Fruit fly (Drosophila melanogaster): ENCODE results near the gene RanGAP.

RanGAP gene

DNA sequence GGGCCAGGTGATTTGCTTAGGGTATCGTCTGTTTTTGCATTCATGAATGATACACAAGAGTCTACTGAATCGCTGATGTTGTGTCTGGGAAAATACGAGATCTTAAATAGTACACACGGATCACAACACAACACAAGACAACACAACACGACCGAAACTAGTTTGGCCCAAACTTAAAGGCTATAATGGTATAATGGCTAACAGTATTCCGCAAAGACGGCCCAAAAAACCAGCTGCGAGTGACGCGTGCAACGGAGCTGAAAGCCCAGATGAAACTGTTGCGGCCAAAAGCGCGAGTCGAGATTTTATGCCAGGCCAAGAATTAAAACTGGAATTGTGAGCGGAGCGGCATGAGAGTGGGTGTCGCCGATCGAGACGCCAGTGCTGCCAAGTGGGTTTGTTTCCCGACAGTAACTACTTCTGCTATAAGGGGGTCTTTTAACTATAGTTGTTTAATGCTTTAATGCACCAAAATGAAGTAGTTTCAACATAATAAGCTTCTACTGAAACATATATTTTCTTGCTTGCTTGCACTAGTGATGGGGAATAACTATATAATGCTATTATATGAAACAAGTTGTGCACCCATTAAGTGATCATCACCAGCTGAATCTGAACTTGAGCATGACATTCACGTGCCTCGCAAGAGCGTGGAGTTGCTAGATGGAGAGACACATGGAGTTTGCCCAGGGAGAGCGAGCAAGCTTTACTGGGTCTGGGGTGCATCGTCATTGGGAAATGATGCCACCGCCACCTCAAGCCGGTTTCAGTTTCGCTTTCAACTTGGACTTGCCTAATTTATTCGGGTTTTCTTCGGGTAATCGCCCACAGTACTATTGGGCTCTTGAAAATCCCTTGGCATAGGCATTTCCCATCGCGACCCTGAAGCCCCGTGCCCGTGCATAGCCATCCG is 2.8 kb upstream of the RanGAP start:
- TF ChIP-seq Myc (optimal IDR thresholded peaks at IDR 0.05) (peak; percentile 86), fru (GFP tag; optimal IDR thresholded peaks at IDR 0.05) (peak; percentile 43), rgr (GFP tag; optimal IDR thresholded peaks at IDR 0.05) (peak; percentile 2), HLH106 (tag; optimal IDR thresholded peaks at IDR 0.05) (peak; percentile 44), woc (GFP tag; optimal IDR thresholded peaks at IDR 0.05) (peak; percentile 80), Hr78 (GFP tag; optimal IDR thresholded peaks at IDR 0.05) (no peak), Sp1 (GFP tag; optimal IDR thresholded peaks at IDR 0.05) (peak; percentile 37), br (GFP tag; optimal IDR thresholded peaks at IDR 0.05) (peak; percentile 37), ey (GFP tag; optimal IDR thresholded peaks at IDR 0.05) (no peak), Dif (GFP tag; optimal IDR thresholded peaks at IDR 0.05; ENCODE audit: partially characterized antibody) (peak; percentile 40), brk (GFP tag; optimal IDR thresholded peaks at IDR 0.05) (no peak), dl (GFP tag; optimal IDR thresholded peaks at IDR 0.05; ENCODE audit: insufficient read depth in 1 of 2, partially characterized antibody in 2 of 2) (peak in 1 of 2 experiments; percentile 30), foxo (GFP tag; optimal IDR thresholded peaks at IDR 0.05) (peak in 1 of 2 experiments; percentile 32), OdsH (GFP tag; optimal IDR thresholded peaks at IDR 0.05) (no peak), Vsx2 (GFP tag; optimal IDR thresholded peaks at IDR 0.05; ENCODE audit: partially characterized antibody) (peak; percentile 5), h (GFP tag; optimal IDR thresholded peaks at IDR 0.05) (peak; percentile 21)

DNA sequence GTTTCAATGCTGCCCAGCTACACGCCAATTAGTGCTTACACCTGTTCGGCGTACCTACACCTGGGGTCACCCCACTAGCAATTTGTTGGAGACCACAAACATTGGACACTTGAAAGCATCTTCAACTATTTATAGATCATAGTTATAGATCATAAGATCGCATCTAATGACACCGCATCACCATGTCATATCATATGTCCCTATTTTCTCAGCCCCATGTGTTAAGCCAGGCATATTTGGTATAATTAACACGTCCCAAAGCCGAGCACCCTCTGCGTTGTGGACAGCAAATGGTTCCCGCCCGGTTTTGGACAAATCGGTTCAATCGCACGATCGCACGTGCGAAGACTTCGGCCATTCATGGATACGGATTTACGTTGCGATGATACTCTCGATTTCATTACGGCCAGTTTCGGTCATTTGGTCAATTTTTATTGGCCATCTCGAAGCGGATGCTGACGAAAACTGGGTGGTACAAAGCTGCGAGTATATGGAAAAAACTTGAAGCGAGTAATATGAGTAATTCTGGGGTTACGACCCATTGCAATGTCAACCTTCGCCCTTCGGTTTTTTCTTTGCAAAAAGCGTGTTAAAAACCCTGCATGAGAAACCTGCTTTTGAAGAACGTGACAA is 2.0 kb upstream of the RanGAP start:
- TF ChIP-seq CG32264 (GFP tag; optimal IDR thresholded peaks at IDR 0.05) (no peak), GATAd (GFP tag; optimal IDR thresholded peaks at IDR 0.05) (peak; percentile 71), psq (GFP tag; optimal IDR thresholded peaks at IDR 0.05) (peak; percentile 44), foxo (GFP tag; optimal IDR thresholded peaks at IDR 0.05) (peak in 1 of 2 experiments; percentile 43), CG9705 (GFP tag; optimal IDR thresholded peaks at IDR 0.05) (no peak), jim (GFP tag; optimal IDR thresholded peaks at IDR 0.05) (no peak), Hr83 (GFP tag; optimal IDR thresholded peaks at IDR 0.05; ENCODE audit: poor library complexity, severe bottlenecking) (no peak), HLH106 (tag; optimal IDR thresholded peaks at IDR 0.05) (peak; percentile 56), fru (GFP tag; optimal IDR thresholded peaks at IDR 0.05) (peak; percentile 7), OdsH (GFP tag; optimal IDR thresholded peaks at IDR 0.05) (peak; percentile 74), Jra (GFP tag; optimal IDR thresholded peaks at IDR 0.05) (no peak), dmrt93B (GFP tag; optimal IDR thresholded peaks at IDR 0.05) (no peak), br (GFP tag; optimal IDR thresholded peaks at IDR 0.05) (no peak), dsf (GFP tag; optimal IDR thresholded peaks at IDR 0.05; ENCODE audit: borderline replicate concordance) (no peak), tai (GFP tag; optimal IDR thresholded peaks at IDR 0.05) (no peak), lola (GFP tag; optimal IDR thresholded peaks at IDR 0.05) (no peak), Vsx2 (GFP tag; optimal IDR thresholded peaks at IDR 0.05; ENCODE audit: partially characterized antibody) (no peak), h (GFP tag; optimal IDR thresholded peaks at IDR 0.05) (peak; percentile 67), Sp1 (GFP tag; optimal IDR thresholded peaks at IDR 0.05) (peak; percentile 35), ey (GFP tag; optimal IDR thresholded peaks at IDR 0.05) (peak; percentile 83), Abd-B (GFP tag; optimal IDR thresholded peaks at IDR 0.05) (no peak), Hnf4 (GFP tag; optimal IDR thresholded peaks at IDR 0.05) (peak; percentile 2), rgr (GFP tag; optimal IDR thresholded peaks at IDR 0.05) (peak; percentile 84), sv (GFP tag; optimal IDR thresholded peaks at IDR 0.05) (peak; percentile 80)

DNA sequence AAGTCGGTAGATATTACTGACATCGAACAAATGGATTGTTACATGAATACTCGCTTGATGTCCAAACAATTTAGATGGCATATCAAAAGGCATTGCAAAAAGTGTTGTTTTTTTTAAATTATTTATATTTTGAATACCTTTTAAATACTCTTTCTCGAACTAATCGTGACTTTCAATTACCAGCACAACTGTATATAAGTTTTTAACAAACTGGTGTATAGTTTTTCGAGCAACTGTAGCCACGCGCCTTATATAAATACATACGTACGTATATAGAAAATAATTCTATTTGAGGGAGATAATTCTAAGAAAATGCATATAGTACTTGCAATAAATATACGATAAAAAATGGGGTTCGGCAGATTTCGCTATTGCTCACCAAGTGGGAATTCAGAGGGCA is 1.5 kb upstream of the RanGAP start:
- TF ChIP-seq h (GFP tag; optimal IDR thresholded peaks at IDR 0.05), result no peak
- TF ChIP-seq Dfd (GFP tag; optimal IDR thresholded peaks at IDR 0.05), result no peak
- TF ChIP-seq Myc (optimal IDR thresholded peaks at IDR 0.05), result no peak

DNA sequence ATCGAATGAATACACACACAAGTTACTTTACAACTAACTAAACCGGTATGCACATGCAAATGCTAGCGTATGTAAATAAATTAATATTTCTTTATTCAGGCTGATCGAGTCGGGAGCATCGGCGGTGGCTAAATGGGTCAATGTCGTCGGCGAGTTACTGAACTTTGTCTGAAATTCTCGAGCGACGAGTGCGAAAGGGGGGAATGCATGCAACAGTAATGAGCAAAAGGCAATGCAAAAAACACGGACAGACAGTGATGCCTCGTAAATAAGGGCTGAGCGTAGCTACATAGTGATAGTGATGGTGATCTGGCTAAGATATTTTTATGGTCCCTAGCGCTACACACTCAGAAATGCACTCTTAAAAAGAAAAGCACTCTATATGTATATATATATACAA is 1.0 kb upstream of the RanGAP start:
- peak; percentile 31 for TF ChIP-seq woc (GFP tag; optimal IDR thresholded peaks at IDR 0.05)
- TF ChIP-seq tai (GFP tag; optimal IDR thresholded peaks at IDR 0.05), result no peak
- no peak for TF ChIP-seq rgr (GFP tag; optimal IDR thresholded peaks at IDR 0.05)
- peak; percentile 73 for TF ChIP-seq psq (GFP tag; optimal IDR thresholded peaks at IDR 0.05)
- TF ChIP-seq lola (GFP tag; optimal IDR thresholded peaks at IDR 0.05), result no peak
- TF ChIP-seq h (GFP tag; optimal IDR thresholded peaks at IDR 0.05), result peak; percentile 0
- peak; percentile 80 for TF ChIP-seq fru (GFP tag; optimal IDR thresholded peaks at IDR 0.05)
- no peak for TF ChIP-seq CG32264 (GFP tag; optimal IDR thresholded peaks at IDR 0.05)
- TF ChIP-seq HLH106 (tag; optimal IDR thresholded peaks at IDR 0.05), result peak; percentile 31
- TF ChIP-seq N (GFP tag; optimal IDR thresholded peaks at IDR 0.05), result no peak
- no peak for TF ChIP-seq dl (GFP tag; optimal IDR thresholded peaks at IDR 0.05; ENCODE audit: insufficient read depth in 1 of 2, partially characterized antibody in 2 of 2)
- peak; percentile 13 for TF ChIP-seq Hnf4 (GFP tag; optimal IDR thresholded peaks at IDR 0.05)
- TF ChIP-seq OdsH (GFP tag; optimal IDR thresholded peaks at IDR 0.05), result no peak
